Fruit fly (Drosophila melanogaster): Measurements from ENCODE around the gene ymp.

DNA sequence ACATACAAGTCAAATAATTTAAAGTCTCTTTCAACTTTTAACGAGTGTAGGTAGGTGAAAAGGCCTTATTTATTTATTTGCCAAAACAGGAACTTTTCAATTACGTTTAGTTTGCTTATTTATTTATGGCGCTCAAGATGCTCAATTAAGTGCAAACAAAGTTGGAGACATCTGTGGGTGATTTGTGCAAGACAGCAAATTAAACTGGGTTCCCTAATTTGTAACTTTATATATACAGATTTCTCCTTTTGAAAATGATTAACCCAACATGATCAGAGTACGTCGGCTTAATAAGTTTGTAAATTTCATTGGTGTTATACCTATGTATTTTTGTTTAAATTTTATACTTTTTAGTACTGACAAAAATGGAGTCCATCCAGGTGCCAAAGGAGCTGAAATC is 9.2 kb upstream of the ymp start, which contains the start of gene CG5071:
- no peak for TF ChIP-seq h (GFP tag; optimal IDR thresholded peaks at IDR 0.05)
- no peak for TF ChIP-seq Hr78 (GFP tag; optimal IDR thresholded peaks at IDR 0.05)
- no peak for TF ChIP-seq Abd-B (GFP tag; optimal IDR thresholded peaks at IDR 0.05)
- TF ChIP-seq psq (GFP tag; optimal IDR thresholded peaks at IDR 0.05): no peak
- no peak for TF ChIP-seq fru (GFP tag; optimal IDR thresholded peaks at IDR 0.05)
- no peak for TF ChIP-seq tai (GFP tag; optimal IDR thresholded peaks at IDR 0.05)
- TF ChIP-seq jim (GFP tag; optimal IDR thresholded peaks at IDR 0.05): no peak
- no peak for TF ChIP-seq OdsH (GFP tag; optimal IDR thresholded peaks at IDR 0.05)
- TF ChIP-seq woc (GFP tag; optimal IDR thresholded peaks at IDR 0.05): no peak
- TF ChIP-seq lola (GFP tag; optimal IDR thresholded peaks at IDR 0.05): no peak
- no peak for TF ChIP-seq dsf (GFP tag; optimal IDR thresholded peaks at IDR 0.05; ENCODE audit: borderline replicate concordance)
